Worm (Caenorhabditis elegans) whole organism, early embryonic: Measurements from ENCODE around the gene ZK632.10.

Experiments
- B0310.2 ChIP-seq: sonication (generic microtip); optimal IDR thresholded peaks from 2 replicates; lab custom pipeline; 2016; ENCODE audit warnings: mild to moderate bottlenecking, missing genetic modification characterization, missing compliant biosample characterization
- F13C5.2 ChIP-seq: sonication (generic microtip); optimal IDR thresholded peaks from 2 replicates; lab custom pipeline; 2017; ENCODE audit warnings: mild to moderate bottlenecking, missing genetic modification characterization, inconsistent platforms, missing compliant biosample characterization
- aly-1 ChIP-seq: sonication (generic microtip); optimal IDR thresholded peaks from 2 replicates; lab custom pipeline; 2016; ENCODE audit warnings: missing genetic modification characterization, missing compliant biosample characterization
- ama-1 ChIP-seq: fragments of 150-350 bp; optimal IDR thresholded peaks from 2 replicates; lab custom pipeline; 2014
- ceh-13 ChIP-seq: fragments of 200-800 bp; sonication (Bioruptor generic); optimal IDR thresholded peaks from 2 replicates; lab custom pipeline; 2018; ENCODE audit warnings: mild to moderate bottlenecking, missing genetic modification characterization, missing compliant biosample characterization
- ceh-36 ChIP-seq: sonication (generic microtip); optimal IDR thresholded peaks from 2 replicates; lab custom pipeline; 2016; ENCODE audit warnings: missing genetic modification characterization, inconsistent platforms, missing compliant biosample characterization
- ets-7 ChIP-seq: sonication (generic microtip); optimal IDR thresholded peaks from 2 replicates; lab custom pipeline; 2016; ENCODE audit warnings: missing genotype, missing genetic modification characterization, missing compliant biosample characterization
- flt-1 ChIP-seq: fragments of 200-800 bp; sonication (Bioruptor generic); IDR thresholded peaks from 2 replicates; pipeline ENCODE4 v1.3.6; 2022; ENCODE audit warnings: missing genetic modification characterization, missing compliant biosample characterization
- hmbx-1 ChIP-seq: sonication (generic microtip); optimal IDR thresholded peaks from 2 replicates; lab custom pipeline; 2016; ENCODE audit warnings: mild to moderate bottlenecking, missing genetic modification characterization, missing compliant biosample characterization
- hmg-4 ChIP-seq: fragments of 200-800 bp; sonication (Bioruptor generic); optimal IDR thresholded peaks from 2 replicates; lab custom pipeline; 2018; ENCODE audit warnings: mild to moderate bottlenecking, missing genetic modification characterization, missing compliant biosample characterization
- hnd-1 ChIP-seq: sonication (generic microtip); optimal IDR thresholded peaks from 2 replicates; lab custom pipeline; 2016; ENCODE audit warnings: missing genetic modification characterization, missing compliant biosample characterization
- pes-1 ChIP-seq: fragments of 200-800 bp; sonication (Bioruptor generic); IDR thresholded peaks from 2 replicates; pipeline ENCODE4 v1.3.6; 2022; ENCODE audit warnings: missing genetic modification reagents, missing genetic modification characterization, missing compliant biosample characterization
- scrt-1 ChIP-seq: fragments of 200-800 bp; sonication (Bioruptor generic); IDR thresholded peaks from 2 replicates; pipeline ENCODE4 v1.3.6; 2022; ENCODE audit warnings: missing genetic modification characterization, missing compliant biosample characterization
- sea-1 ChIP-seq: fragments of 200-800 bp; sonication (Bioruptor generic); conservative IDR thresholded peaks from 2 replicates; pipeline ENCODE4 v1.3.6; 2022; ENCODE audit warnings: missing genetic modification characterization, missing compliant biosample characterization
- tbx-11 ChIP-seq: fragments of 200-800 bp; sonication (Bioruptor generic); IDR thresholded peaks from 2 replicates; pipeline ENCODE4 v1.3.6; 2022; ENCODE audit warnings: missing genetic modification characterization, missing compliant biosample characterization
- tbx-37 ChIP-seq: fragments of 200-800 bp; sonication (Bioruptor generic); conservative IDR thresholded peaks from 2 replicates; pipeline ENCODE4 v1.3.6; 2022; ENCODE audit warnings: missing genetic modification reagents, missing genetic modification characterization, missing compliant biosample characterization
- tra-4 ChIP-seq: sonication (generic microtip); optimal IDR thresholded peaks from 2 replicates; lab custom pipeline; 2017; ENCODE audit warnings: missing genetic modification characterization, missing compliant biosample characterization

Gene ZK632.10

ce11 chrIII:9834888-9835287 is 7.4 kb upstream of the ZK632.10 start, which contains the start of gene K11H3.8:
Gene K11H3.8, plus strand, starts transcription at chrIII:9835188.
- TF ChIP-seq aly-1 (tag; lab: Kevin White, UChicago): no peak
- no peak for TF ChIP-seq scrt-1 (GFP tag; lab: Robert Waterston, UW)
- TF ChIP-seq tra-4 (tag; lab: Kevin White, UChicago): no peak
- TF ChIP-seq F13C5.2 (tag; lab: Kevin White, UChicago): no peak
- no peak for TF ChIP-seq ets-7 (tag; lab: Kevin White, UChicago)
- TF ChIP-seq B0310.2: no peak
- no peak for TF ChIP-seq ama-1 (lab: Kevin White, UChicago)
- no peak for TF ChIP-seq pes-1 (GFP tag; lab: Robert Waterston, UW)
- TF ChIP-seq tbx-11 (GFP tag; lab: Robert Waterston, UW): no peak
- TF ChIP-seq flt-1 (GFP tag; lab: Robert Waterston, UW): no peak
- TF ChIP-seq hmg-4 (GFP tag; lab: Kevin White, UChicago): no peak
- no peak for TF ChIP-seq hnd-1 (tag; lab: Kevin White, UChicago)
- no peak for TF ChIP-seq ceh-13 (GFP tag; lab: Kevin White, UChicago)
- TF ChIP-seq sea-1: no peak
- no peak for TF ChIP-seq hmbx-1 (tag; lab: Kevin White, UChicago)
- TF ChIP-seq tbx-37 (GFP tag; lab: Robert Waterston, UW): no peak
- TF ChIP-seq ceh-36: no peak

DNA sequence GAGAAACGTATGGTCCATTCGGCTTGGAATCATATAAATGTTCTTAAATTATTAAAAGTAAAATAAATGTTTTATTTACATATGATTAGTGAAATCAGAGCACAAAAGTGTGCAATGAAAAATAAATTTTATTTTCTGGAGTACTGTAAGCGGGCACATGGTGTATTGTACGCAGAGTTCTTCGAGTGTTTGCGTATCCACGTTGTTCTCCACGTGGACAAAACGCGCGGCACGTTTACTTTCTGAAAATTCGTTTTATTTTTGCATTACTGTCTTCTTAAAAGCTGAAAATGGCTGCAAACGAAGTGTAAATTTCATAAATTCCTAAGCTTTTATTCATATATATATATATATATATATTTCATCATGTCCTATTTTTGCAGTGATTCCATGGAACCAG is 5.0 kb upstream of the ZK632.10 start:
- no peak for TF ChIP-seq aly-1 (tag; lab: Kevin White, UChicago)

DNA sequence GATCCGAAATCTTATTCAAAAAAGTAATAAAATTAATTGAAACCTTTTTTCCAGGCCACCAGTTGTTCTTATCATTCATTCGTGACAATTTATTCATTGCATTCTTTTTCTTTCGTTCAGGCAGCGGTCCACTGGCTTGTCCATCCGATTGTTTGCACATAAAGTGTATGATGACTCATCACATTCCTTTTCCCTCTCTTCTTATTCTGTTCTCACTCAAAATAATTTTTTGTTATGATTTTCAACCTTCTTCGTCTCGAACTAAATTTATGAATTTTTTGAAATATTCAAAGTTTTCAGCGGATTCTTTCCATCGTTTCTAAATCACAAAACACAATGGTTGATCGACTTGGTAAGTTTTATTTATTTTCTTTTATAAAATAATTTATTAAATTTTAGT is 3.0 kb upstream of the ZK632.10 start, which contains the start of gene ZK632.12:
TSS of gene ZK632.12 (plus strand) at position 301 of the 400 bp plus-strand sequence.
- TF ChIP-seq flt-1 (GFP tag; lab: Robert Waterston, UW) (no peak), B0310.2 (no peak), pes-1 (GFP tag; lab: Robert Waterston, UW) (no peak)

- TF ChIP-seq F13C5.2 (tag; lab: Kevin White, UChicago) (no peak), ets-7 (tag; lab: Kevin White, UChicago) (no peak), hmbx-1 (tag; lab: Kevin White, UChicago) (no peak), tbx-37 (GFP tag; lab: Robert Waterston, UW) (no peak), ceh-36 (no peak), ama-1 (lab: Kevin White, UChicago) (no peak), pes-1 (GFP tag; lab: Robert Waterston, UW) (no peak)
These were observed 1.5 kb downstream of the ZK632.10 start for ce11 chrIII:9826005-9826404.

- no peak for TF ChIP-seq ceh-36
- no peak for TF ChIP-seq aly-1 (tag; lab: Kevin White, UChicago)
- no peak for TF ChIP-seq ceh-13 (GFP tag; lab: Kevin White, UChicago)
- TF ChIP-seq sea-1: no peak
- no peak for TF ChIP-seq flt-1 (GFP tag; lab: Robert Waterston, UW)
These were observed 2.3 kb downstream of the ZK632.10 start, which contains the start of gene ZK632.9 for ce11 chrIII:9825073-9825828. Gene ZK632.9, minus strand, starts transcription at chrIII:9825432.

DNA sequence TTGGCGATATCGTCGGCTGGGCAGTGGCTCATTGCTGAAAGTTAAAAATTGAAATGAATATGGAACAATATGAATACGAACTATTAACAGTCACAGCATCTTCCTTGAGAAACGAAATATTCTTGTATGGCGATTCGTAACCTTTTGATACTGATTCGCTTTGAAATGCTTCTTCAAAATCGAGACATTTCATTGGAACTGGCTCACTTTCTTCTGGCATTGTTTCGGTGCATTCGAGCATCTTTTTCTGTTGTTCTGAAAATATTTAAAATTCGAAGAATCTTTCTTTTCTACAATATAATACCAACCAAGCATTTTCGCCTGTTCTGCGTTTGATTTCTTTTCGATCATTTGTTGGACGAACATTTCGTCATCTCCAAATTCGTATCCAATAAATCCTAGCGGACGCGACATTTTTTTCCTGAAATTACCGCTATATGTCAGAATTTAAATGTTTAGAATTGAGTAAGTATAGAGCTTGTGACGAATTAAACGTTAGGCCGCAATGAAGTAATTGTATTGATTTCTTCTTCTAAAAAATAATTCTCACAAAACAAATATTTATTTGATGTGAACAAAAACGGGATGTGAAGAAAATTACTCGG is 3.1 kb downstream of the ZK632.10 start, which contains the start of gene lin-52:
TSS of gene lin-52 (minus strand) at position 421 of the 605 bp plus-strand sequence.
- TF ChIP-seq tbx-11 (GFP tag; lab: Robert Waterston, UW): no peak
- TF ChIP-seq ama-1 (lab: Kevin White, UChicago): peak; percentile 64
- no peak for TF ChIP-seq scrt-1 (GFP tag; lab: Robert Waterston, UW)

ce11 chrIII:9823748-9824147 is 3.8 kb downstream of the ZK632.10 start:
- no peak for TF ChIP-seq aly-1 (tag; lab: Kevin White, UChicago)
- TF ChIP-seq scrt-1 (GFP tag; lab: Robert Waterston, UW): no peak
- no peak for TF ChIP-seq ets-7 (tag; lab: Kevin White, UChicago)
- TF ChIP-seq hnd-1 (tag; lab: Kevin White, UChicago): no peak
- no peak for TF ChIP-seq ceh-13 (GFP tag; lab: Kevin White, UChicago)
- TF ChIP-seq tra-4 (tag; lab: Kevin White, UChicago): no peak
- no peak for TF ChIP-seq tbx-11 (GFP tag; lab: Robert Waterston, UW)
- no peak for TF ChIP-seq ama-1 (lab: Kevin White, UChicago)
- no peak for TF ChIP-seq tbx-37 (GFP tag; lab: Robert Waterston, UW)
- no peak for TF ChIP-seq ceh-36
- TF ChIP-seq F13C5.2 (tag; lab: Kevin White, UChicago): no peak
- no peak for TF ChIP-seq sea-1
- TF ChIP-seq flt-1 (GFP tag; lab: Robert Waterston, UW): no peak
- no peak for TF ChIP-seq hmg-4 (GFP tag; lab: Kevin White, UChicago)
- no peak for TF ChIP-seq hmbx-1 (tag; lab: Kevin White, UChicago)

DNA sequence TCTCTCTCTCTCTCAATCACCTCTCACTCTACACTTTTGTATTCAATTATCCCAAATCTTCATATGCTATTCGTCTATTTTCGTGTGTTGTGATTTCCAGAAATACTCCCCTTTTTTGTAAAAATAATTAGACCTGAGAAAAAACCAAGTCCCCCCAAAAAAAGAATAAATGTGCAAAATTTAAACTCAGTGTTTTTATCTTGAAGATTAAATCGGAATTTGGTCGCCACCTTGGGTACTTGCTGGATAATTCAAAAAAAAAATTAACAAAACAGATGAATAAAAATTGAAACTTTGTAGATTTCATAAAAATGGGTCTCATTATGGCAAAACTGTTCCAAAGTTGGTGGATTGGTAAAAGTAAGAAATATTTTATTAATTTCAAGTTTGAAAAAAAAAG is 4.6 kb downstream of the ZK632.10 start, which contains the start of gene arl-5:
TSS of gene arl-5 (plus strand) at position 301 of the 400 bp plus-strand sequence.
- TF ChIP-seq hmg-4 (GFP tag; lab: Kevin White, UChicago): no peak
